Worm (Caenorhabditis elegans): ENCODE measurements around the gene Y57G11B.6.
"Not testable (repeated sequence)": the region's sequence is repeated elsewhere in the genome, so short reads cannot be mapped to it uniquely, and the experiment has no call there.

Gene Y57G11B.6

ce11 chrIV:14561677-14562076 is 7.0 kb upstream of the Y57G11B.6 start:
- TF ChIP-seq lin-1 (GFP tag; IDR thresholded peaks at IDR 0.05) (no peak), nhr-6 (tag; optimal IDR thresholded peaks at IDR 0.05) (no peak), hlh-30 (tag; optimal IDR thresholded peaks at IDR 0.05; ENCODE audit: insufficient read depth) (peak; percentile 37), ceh-82 (tag; optimal IDR thresholded peaks at IDR 0.05) (no peak), ZK337.2 (GFP tag; IDR thresholded peaks at IDR 0.05) (no peak), daf-16 (GFP tag; optimal IDR thresholded peaks at IDR 0.05) (no peak), daf-16 (tag; optimal IDR thresholded peaks at IDR 0.05) (peak; percentile 85), pqm-1 (tag; optimal IDR thresholded peaks at IDR 0.05) (peak; percentile 36), ceh-44 (GFP tag; IDR thresholded peaks at IDR 0.05) (no peak), fos-1 (tag; optimal IDR thresholded peaks at IDR 0.05) (no peak), egl-43 (GFP tag; IDR thresholded peaks at IDR 0.05) (no peak), dve-1 (tag; optimal IDR thresholded peaks at IDR 0.05; ENCODE audit: insufficient read depth) (peak; percentile 73), nhr-76 (tag; optimal IDR thresholded peaks at IDR 0.05) (no peak), nhr-28 (tag; optimal IDR thresholded peaks at IDR 0.05) (peak; percentile 31)

- TF ChIP-seq hlh-11 (tag; optimal IDR thresholded peaks at IDR 0.05) (no peak), F10B5.3 (tag; optimal IDR thresholded peaks at IDR 0.05) (no peak), nhr-28 (tag; optimal IDR thresholded peaks at IDR 0.05) (peak; percentile 10), aha-1 (tag) (no peak), skn-1 (tag; optimal IDR thresholded peaks at IDR 0.05) (no peak), mdt-29 (GFP tag; IDR thresholded peaks at IDR 0.05) (no peak), rbr-2 (tag; optimal IDR thresholded peaks at IDR 0.05) (no peak), dmd-6 (GFP tag; IDR thresholded peaks at IDR 0.05) (no peak), pqm-1 (tag; optimal IDR thresholded peaks at IDR 0.05) (peak; percentile 50), tag-97 (GFP tag; IDR thresholded peaks at IDR 0.05) (no peak), lin-38 (GFP tag; IDR thresholded peaks at IDR 0.05) (no peak), lim-7 (GFP tag; IDR thresholded peaks at IDR 0.05) (no peak), dmd-8 (GFP tag; IDR thresholded peaks at IDR 0.05) (no peak), saeg-2 (GFP tag; IDR thresholded peaks at IDR 0.05) (no peak), zip-2 (tag; optimal IDR thresholded peaks at IDR 0.05) (no peak), daf-16 (GFP tag; optimal IDR thresholded peaks at IDR 0.05) (no peak), daf-16 (tag; optimal IDR thresholded peaks at IDR 0.05) (peak; percentile 20), unc-130 (GFP tag; optimal IDR thresholded peaks at IDR 0.05) (no peak)
These were observed 4.6 kb upstream of the Y57G11B.6 start for ce11 chrIV:14559267-14559666.

- TF ChIP-seq nhr-10 (tag; optimal IDR thresholded peaks at IDR 0.05) (no peak), aha-1 (tag) (peak; percentile 54)
These were observed 3.0 kb upstream of the Y57G11B.6 start for ce11 chrIV:14557642-14558041.

- TF ChIP-seq unc-39 (tag; optimal IDR thresholded peaks at IDR 0.05); lim-7 (GFP tag; IDR thresholded peaks at IDR 0.05); hlh-11 (tag; optimal IDR thresholded peaks at IDR 0.05): not testable (repeated sequence)
These were observed 2.8 kb downstream of the Y57G11B.6 start, which contains the start of gene pals-30 for ce11 chrIV:14551870-14552269. pals-30 (minus strand) TSS chrIV:14551970.

ce11 chrIV:14549308-14549707 is 5.4 kb downstream of the Y57G11B.6 start, which contains the start of gene T27E7.9:
T27E7.9 (minus strand) TSS chrIV:14549408.
- TF ChIP-seq ceh-82 (tag; optimal IDR thresholded peaks at IDR 0.05) (no peak), dpl-1 (GFP tag; optimal IDR thresholded peaks at IDR 0.05) (no peak), unc-39 (tag; optimal IDR thresholded peaks at IDR 0.05) (no peak), nhr-25 (tag; optimal IDR thresholded peaks at IDR 0.05; ENCODE audit: borderline replicate concordance, insufficient read depth) (no peak), ztf-7 (tag; optimal IDR thresholded peaks at IDR 0.05) (no peak), attf-4 (tag; optimal IDR thresholded peaks at IDR 0.05) (no peak), ceh-20 (GFP tag; IDR thresholded peaks at IDR 0.05) (no peak), lin-13 (GFP tag; optimal IDR thresholded peaks at IDR 0.05) (no peak), arid-1 (GFP tag; conservative IDR thresholded peaks at IDR 0.05) (no peak), mxl-3 (GFP tag; optimal IDR thresholded peaks at IDR 0.05) (no peak), hlh-11 (tag; optimal IDR thresholded peaks at IDR 0.05) (no peak)

Measured in whole organism, L4 larva.